Fruit fly (Drosophila melanogaster) whole organism, wandering third instar larva: Measurements from ENCODE around the gene CG14613.

Experiments
- CG32264 ChIP-seq: fragments of 200-800 bp; sonication (Bioruptor generic); optimal IDR thresholded peaks from 2 replicates; lab custom pipeline; 2016; ENCODE audit warnings: missing biosample characterization, missing genetic modification characterization
- CG9705 ChIP-seq: fragments of 200-800 bp; sonication (Bioruptor generic); optimal IDR thresholded peaks from 2 replicates; lab custom pipeline; 2018; ENCODE audit warnings: missing biosample characterization, mild to moderate bottlenecking, missing genetic modification characterization
- CrebA ChIP-seq: fragments of 200-800 bp; sonication (Bioruptor generic); optimal IDR thresholded peaks from 2 replicates; lab custom pipeline; 2016; ENCODE audit warnings: missing biosample characterization, mild to moderate bottlenecking, missing genetic modification characterization, borderline replicate concordance
- Dif ChIP-seq: fragments of 200-275, 200-300 bp; sonication (Bioruptor generic); optimal IDR thresholded peaks from 2 replicates; lab custom pipeline; 2018; ENCODE audit warnings: missing biosample characterization, missing genetic modification characterization; ENCODE audit not compliant: partially characterized antibody
- GATAd ChIP-seq: sonication (Bioruptor generic); optimal IDR thresholded peaks from 2 replicates; lab custom pipeline; 2016; ENCODE audit warnings: missing biosample characterization, missing genetic modification characterization
- HLH106 ChIP-seq: fragments of 200-800 bp; optimal IDR thresholded peaks from 3 replicates; lab custom pipeline; 2019; ENCODE audit warnings: missing biosample characterization, mild to moderate bottlenecking, missing genetic modification characterization, moderate library complexity
- Hr78 ChIP-seq: fragments of >200 bp; optimal IDR thresholded peaks from 2 replicates; lab custom pipeline; 2017; ENCODE audit warnings: missing biosample characterization, missing genetic modification characterization
- Hr83 ChIP-seq: fragments of 200-300 bp; sonication (Bioruptor generic); optimal IDR thresholded peaks from 2 replicates; lab custom pipeline; 2016; ENCODE audit warnings: missing biosample characterization, mild to moderate bottlenecking, missing genetic modification characterization, moderate library complexity; ENCODE audit not compliant: poor library complexity, severe bottlenecking
- Jra ChIP-seq: sonication (Bioruptor generic); optimal IDR thresholded peaks from 2 replicates; lab custom pipeline; 2016; ENCODE audit warnings: missing biosample characterization, missing genetic modification characterization
- Mio ChIP-seq: sonication (Bioruptor generic); optimal IDR thresholded peaks from 2 replicates; lab custom pipeline; 2016; ENCODE audit warnings: missing biosample characterization, missing genetic modification characterization
- Myc ChIP-seq: fragments of >200 bp; optimal IDR thresholded peaks from 2 replicates; lab custom pipeline; 2017
- N ChIP-seq: fragments of >200 bp; optimal IDR thresholded peaks from 2 replicates; lab custom pipeline; 2018; ENCODE audit warnings: missing biosample characterization, missing external identifiers, missing genetic modification characterization
- OdsH ChIP-seq: fragments of 200-800 bp; sonication (Bioruptor generic); optimal IDR thresholded peaks from 2 replicates; lab custom pipeline; 2016; ENCODE audit warnings: missing biosample characterization, mild to moderate bottlenecking, missing genetic modification characterization
- Rel ChIP-seq, 2 experiments: fragments of 200-800 bp; sonication (Bioruptor generic) in 1 of 2; optimal IDR thresholded peaks; 2 replicates in 1 of 2; 3 replicates in 1 of 2; lab custom pipeline; 2016 to 2019; ENCODE audit warnings: mild to moderate bottlenecking in 2 of 2, missing biosample characterization in 2 of 2, missing genetic modification characterization in 2 of 2, moderate library complexity in 1 of 2
- Sp1 ChIP-seq: fragments of 200-800 bp; sonication (Bioruptor generic); optimal IDR thresholded peaks from 3 replicates; lab custom pipeline; 2019; ENCODE audit warnings: missing biosample characterization, mild to moderate bottlenecking, missing genetic modification characterization, moderate library complexity
- br ChIP-seq: fragments of 200-800 bp; sonication (Bioruptor generic); optimal IDR thresholded peaks from 2 replicates; lab custom pipeline; 2016; ENCODE audit warnings: missing biosample characterization, missing genetic modification characterization
- brk ChIP-seq: fragments of 200-800 bp; sonication (Bioruptor generic); optimal IDR thresholded peaks from 2 replicates; lab custom pipeline; 2016; ENCODE audit warnings: missing biosample characterization, mild to moderate bottlenecking, missing genetic modification characterization
- dl ChIP-seq, 2 experiments: fragments of 175-275, 200-275 bp in 1 of 2; fragments of 200-275 bp in 1 of 2; sonication (Bioruptor generic); optimal IDR thresholded peaks; lab custom pipeline; 2018; ENCODE audit warnings: mild to moderate bottlenecking in 2 of 2, missing biosample characterization in 2 of 2, missing genetic modification characterization in 2 of 2, moderate library complexity in 2 of 2; ENCODE audit not compliant: partially characterized antibody in 2 of 2, insufficient read depth in 1 of 2
- dmrt93B ChIP-seq: fragments of 200-800 bp; sonication (Bioruptor generic); optimal IDR thresholded peaks from 2 replicates; lab custom pipeline; 2018; ENCODE audit warnings: missing biosample characterization, mild to moderate bottlenecking, missing genetic modification characterization
- dsf ChIP-seq: sonication (Bioruptor generic); optimal IDR thresholded peaks from 2 replicates; lab custom pipeline; 2016; ENCODE audit warnings: missing biosample characterization, missing genetic modification characterization, borderline replicate concordance
- ey ChIP-seq: fragments of 200-800 bp; sonication (Bioruptor generic); optimal IDR thresholded peaks from 2 replicates; lab custom pipeline; 2016; ENCODE audit warnings: missing biosample characterization, missing genetic modification characterization
- foxo ChIP-seq, 2 experiments: fragments of 200-800 bp; sonication (Bioruptor generic); optimal IDR thresholded peaks; 2 replicates in 1 of 2; 3 replicates in 1 of 2; lab custom pipeline; 2016 to 2017; ENCODE audit warnings: missing biosample characterization in 2 of 2, missing genetic modification characterization in 2 of 2
- fru ChIP-seq: fragments of 200-800 bp; sonication (Bioruptor generic); optimal IDR thresholded peaks from 3 replicates; lab custom pipeline; 2016; ENCODE audit warnings: missing biosample characterization, mild to moderate bottlenecking, missing genetic modification characterization
- lola ChIP-seq: fragments of >200 bp; optimal IDR thresholded peaks from 2 replicates; lab custom pipeline; 2017; ENCODE audit warnings: missing biosample characterization, missing genetic modification characterization
- psq ChIP-seq: fragments of 200-800 bp; sonication (Bioruptor generic); optimal IDR thresholded peaks from 3 replicates; lab custom pipeline; 2017; ENCODE audit warnings: missing biosample characterization, mild to moderate bottlenecking, missing genetic modification characterization, moderate library complexity
- rgr ChIP-seq: fragments of 200-800 bp; sonication (Bioruptor generic); optimal IDR thresholded peaks from 3 replicates; lab custom pipeline; 2016; ENCODE audit warnings: missing biosample characterization, mild to moderate bottlenecking, missing genetic modification characterization
- sage ChIP-seq: fragments of 200-800 bp; sonication (Bioruptor generic); optimal IDR thresholded peaks from 2 replicates; lab custom pipeline; 2016; ENCODE audit warnings: missing biosample characterization, mild to moderate bottlenecking, missing genetic modification characterization
- tai ChIP-seq: sonication (Bioruptor generic); optimal IDR thresholded peaks from 2 replicates; lab custom pipeline; 2016; ENCODE audit warnings: missing biosample characterization, missing genetic modification characterization
- usp ChIP-seq: fragments of >200 bp; optimal IDR thresholded peaks from 2 replicates; lab custom pipeline; 2017; ENCODE audit warnings: missing biosample characterization, missing genetic modification characterization
- woc ChIP-seq: sonication (Bioruptor generic); optimal IDR thresholded peaks from 2 replicates; lab custom pipeline; 2016; ENCODE audit warnings: missing biosample characterization, mild to moderate bottlenecking, missing genetic modification characterization

CG14613 gene

dm6 chrX:22490584-22490983, 18.8 kb upstream of the CG14613 start:
- TF ChIP-seq dl (GFP tag; optimal IDR thresholded peaks at IDR 0.05; lab: Kevin White, UChicago; ENCODE audit: insufficient read depth in 1 of 2, partially characterized antibody in 2 of 2) (peak in 1 of 2 experiments; percentile 22), Myc (lab: Kevin White, UChicago) (no peak), Hr78 (no peak), fru (GFP tag; lab: Kevin White, UChicago) (no peak)
- TF ChIP-seq, all 38 proteins: peak for 1

- TF ChIP-seq Mio (no peak), rgr (GFP tag; lab: Kevin White, UChicago) (peak; percentile 30), lola (GFP tag; lab: Kevin White, UChicago) (no peak), dsf (GFP tag; lab: Kevin White, UChicago) (no peak), GATAd (GFP tag; lab: Kevin White, UChicago) (no peak), Hr78 (no peak), Hr83 (GFP tag; lab: Kevin White, UChicago) (no peak), ey (GFP tag; lab: Kevin White, UChicago) (no peak), tai (GFP tag; lab: Kevin White, UChicago) (no peak), OdsH (GFP tag; lab: Kevin White, UChicago) (peak; percentile 17), sage (GFP tag; lab: Kevin White, UChicago) (no peak), woc (GFP tag; lab: Kevin White, UChicago) (peak; percentile 41), psq (peak; percentile 8), CG9705 (GFP tag; lab: Kevin White, UChicago) (no peak), CrebA (GFP tag; lab: Kevin White, UChicago) (peak; percentile 47), fru (GFP tag; lab: Kevin White, UChicago) (peak; percentile 35), foxo (GFP tag; optimal IDR thresholded peaks at IDR 0.05; lab: Kevin White, UChicago) (peak in 1 of 2 experiments; percentile 30), HLH106 (peak; percentile 48), N (GFP tag; lab: Kevin White, UChicago) (no peak), brk (GFP tag; lab: Kevin White, UChicago) (peak; percentile 18)
These were observed 16.1 kb upstream of the CG14613 start for dm6 chrX:22487667-22488593.

DNA sequence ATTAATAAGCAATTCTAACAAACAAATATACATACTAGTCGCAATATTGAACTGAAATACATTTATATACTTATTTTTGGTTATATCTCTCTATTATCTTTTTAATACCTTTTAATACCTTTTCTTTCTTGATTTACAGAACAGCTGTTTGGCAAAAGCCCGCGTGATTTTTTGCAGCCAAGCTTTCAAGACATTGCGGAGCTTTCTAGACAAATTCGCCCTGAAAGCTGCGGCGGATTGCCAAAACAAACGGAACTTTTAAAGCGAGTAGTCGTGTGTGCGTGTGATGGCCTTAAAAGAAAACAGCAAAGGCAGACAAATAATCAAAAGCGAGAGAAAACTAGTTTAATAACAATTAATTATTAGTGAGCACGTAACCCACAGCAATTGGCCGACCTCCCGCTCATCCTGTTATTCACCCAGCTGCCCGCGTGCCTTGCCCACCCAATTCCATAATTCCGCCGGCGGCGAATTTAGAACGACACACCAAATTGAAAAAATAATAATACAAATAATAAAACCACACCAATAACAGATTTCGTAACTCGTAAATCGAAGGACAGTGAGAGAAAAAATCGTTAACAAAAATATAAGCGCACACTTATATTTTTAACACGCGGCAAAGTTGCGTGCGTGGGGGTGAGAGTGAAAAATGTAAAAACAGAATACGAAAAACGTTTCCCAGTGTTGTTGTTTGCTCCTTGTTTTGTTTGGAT, 15.3 kb upstream of the CG14613 start:
- TF ChIP-seq Sp1 (GFP tag; lab: Kevin White, UChicago) (no peak), Rel (GFP tag; optimal IDR thresholded peaks at IDR 0.05; lab: Kevin White, UChicago) (peak; percentile 33), Rel (tag; optimal IDR thresholded peaks at IDR 0.05; lab: Kevin White, UChicago) (no peak), sage (GFP tag; lab: Kevin White, UChicago) (peak; percentile 48)

dm6 chrX:22486487-22486886, 14.7 kb upstream of the CG14613 start:
- TF ChIP-seq fru (GFP tag; lab: Kevin White, UChicago) (no peak), CG9705 (GFP tag; lab: Kevin White, UChicago) (no peak), dmrt93B (no peak), Jra (no peak), Dif (GFP tag; lab: Kevin White, UChicago) (no peak), CG32264 (GFP tag; lab: Kevin White, UChicago) (no peak), Hr83 (GFP tag; lab: Kevin White, UChicago) (no peak), OdsH (GFP tag; lab: Kevin White, UChicago) (no peak), usp (GFP tag; lab: Kevin White, UChicago) (no peak), sage (GFP tag; lab: Kevin White, UChicago) (no peak), GATAd (GFP tag; lab: Kevin White, UChicago) (no peak), br (GFP tag; lab: Kevin White, UChicago) (no peak), tai (GFP tag; lab: Kevin White, UChicago) (no peak), Sp1 (GFP tag; lab: Kevin White, UChicago) (no peak), woc (GFP tag; lab: Kevin White, UChicago) (no peak), Rel (GFP tag; optimal IDR thresholded peaks at IDR 0.05; lab: Kevin White, UChicago) (no peak), Rel (tag; optimal IDR thresholded peaks at IDR 0.05; lab: Kevin White, UChicago) (no peak)
